Fruit fly (Drosophila melanogaster) whole organism, embryonic: Measurements from ENCODE around the gene Est-Q.
A peak's percentile ranks its signal among the peaks of the same experiment; 100 is the strongest.

Experiments
- Antp ChIP-seq: fragments of 200-800 bp; sonication (Bioruptor generic); optimal IDR thresholded peaks from 3 replicates; lab custom pipeline; 2016; ENCODE audit warnings: missing biosample characterization, missing genetic modification characterization
- CG10274 ChIP-seq: fragments of 200-800 bp; sonication (Bioruptor generic); optimal IDR thresholded peaks from 3 replicates; lab custom pipeline; 2017; ENCODE audit warnings: missing biosample characterization, mild to moderate bottlenecking, missing genetic modification characterization
- CG11560 ChIP-seq: fragments of 200-800 bp; sonication (Bioruptor generic); IDR thresholded peaks from 3 replicates; pipeline ENCODE4 v1.3.6; 2022; ENCODE audit warnings: missing biosample characterization, missing genetic modification characterization
- CG12155 ChIP-seq: fragments of 200-800 bp; sonication (Bioruptor generic); optimal IDR thresholded peaks from 3 replicates; lab custom pipeline; 2016; ENCODE audit warnings: missing biosample characterization, missing genetic modification characterization
- CG12219 ChIP-seq: fragments of 200-800 bp; sonication (Bioruptor generic); optimal IDR thresholded peaks from 3 replicates; lab custom pipeline; 2018; ENCODE audit warnings: missing biosample characterization, mild to moderate bottlenecking, missing genetic modification characterization
- CG12769 ChIP-seq: fragments of 200-800 bp; sonication (Bioruptor generic); optimal IDR thresholded peaks from 2 replicates; lab custom pipeline; 2019; ENCODE audit warnings: missing biosample characterization, mild to moderate bottlenecking, missing genetic modification characterization, moderate library complexity
- CG13624 ChIP-seq: fragments of 200-800 bp; sonication (Bioruptor generic); optimal IDR thresholded peaks from 2 replicates; lab custom pipeline; 2016; ENCODE audit warnings: missing biosample characterization, missing genetic modification characterization
- CG14441 ChIP-seq: fragments of 200-800 bp; sonication (Bioruptor generic); IDR thresholded peaks from 2 replicates; pipeline ENCODE4 v1.3.6; 2022; ENCODE audit warnings: missing biosample characterization, missing genetic modification characterization
- CG14667 ChIP-seq: fragments of 200-800 bp; sonication (Bioruptor generic); IDR thresholded peaks from 2 replicates; pipeline ENCODE4 v1.3.6; 2022; ENCODE audit warnings: missing biosample characterization, missing genetic modification characterization
- CG15601 ChIP-seq: fragments of 200-800 bp; sonication (Bioruptor generic); optimal IDR thresholded peaks from 3 replicates; lab custom pipeline; 2019; ENCODE audit warnings: missing biosample characterization, mild to moderate bottlenecking, missing genetic modification characterization, moderate library complexity
- CG17568 ChIP-seq: fragments of 200-800 bp; sonication (Bioruptor generic); optimal IDR thresholded peaks from 2 replicates; lab custom pipeline; 2018; ENCODE audit warnings: missing biosample characterization, mild to moderate bottlenecking, missing genetic modification characterization, moderate library complexity
- CG18599 ChIP-seq: fragments of 200-800 bp; sonication (Bioruptor generic); optimal IDR thresholded peaks from 3 replicates; lab custom pipeline; 2017; ENCODE audit warnings: missing biosample characterization, missing genetic modification characterization, mild to moderate bottlenecking, moderate library complexity, missing genetic modification reagents
- CG18764 ChIP-seq: fragments of 200-800 bp; sonication (Bioruptor generic); optimal IDR thresholded peaks from 3 replicates; lab custom pipeline; 2016; ENCODE audit warnings: missing biosample characterization, missing genetic modification characterization
- CG3407 ChIP-seq: fragments of 200-800 bp; sonication (Bioruptor generic); optimal IDR thresholded peaks from 2 replicates; lab custom pipeline; 2018; ENCODE audit warnings: missing biosample characterization, mild to moderate bottlenecking, missing genetic modification characterization
- CG7271 ChIP-seq: fragments of 200-800 bp; sonication (Bioruptor generic); optimal IDR thresholded peaks from 2 replicates; lab custom pipeline; 2018; ENCODE audit warnings: missing biosample characterization, mild to moderate bottlenecking, missing genetic modification characterization, moderate library complexity
- CG7987 ChIP-seq: fragments of 200-800 bp; sonication (Bioruptor generic); optimal IDR thresholded peaks from 2 replicates; lab custom pipeline; 2018; ENCODE audit warnings: missing biosample characterization, mild to moderate bottlenecking, missing genetic modification characterization, moderate library complexity
- CrebB ChIP-seq: fragments of 200-800 bp; sonication (Bioruptor generic); optimal IDR thresholded peaks from 3 replicates; lab custom pipeline; 2018; ENCODE audit warnings: missing biosample characterization, mild to moderate bottlenecking, missing genetic modification characterization
- D19A ChIP-seq: fragments of 200-800 bp; optimal IDR thresholded peaks from 3 replicates; lab custom pipeline; 2019; ENCODE audit warnings: missing biosample characterization, mild to moderate bottlenecking, missing genetic modification characterization, moderate library complexity
- D19B ChIP-seq: fragments of 200-800 bp; sonication (Bioruptor generic); optimal IDR thresholded peaks from 2 replicates; lab custom pipeline; 2017; ENCODE audit warnings: missing biosample characterization, mild to moderate bottlenecking, missing genetic modification characterization
- Hmr ChIP-seq: fragments of 200-800 bp; sonication (Bioruptor generic); optimal IDR thresholded peaks from 3 replicates; lab custom pipeline; 2017; ENCODE audit warnings: mild to moderate bottlenecking, missing biosample characterization, missing genetic modification reagents, missing genetic modification characterization
- Hr78 ChIP-seq, 2 experiments: fragments of 200-800 bp in 1 of 2; fragments of >200 bp in 1 of 2; sonication (Bioruptor generic) in 1 of 2; optimal IDR thresholded peaks; 2 replicates each; lab custom pipeline; 2017 to 2019; ENCODE audit warnings: missing biosample characterization in 2 of 2, missing genetic modification characterization in 2 of 2, mild to moderate bottlenecking in 1 of 2, moderate library complexity in 1 of 2
- NC2β ChIP-seq: fragments of 200-800 bp; sonication (Bioruptor generic); optimal IDR thresholded peaks from 2 replicates; lab custom pipeline; 2016; ENCODE audit warnings: missing biosample characterization, missing genetic modification characterization
- NfI ChIP-seq: fragments of 200-800 bp; sonication (Bioruptor generic); optimal IDR thresholded peaks from 3 replicates; lab custom pipeline; 2018; ENCODE audit warnings: missing biosample characterization, mild to moderate bottlenecking, missing genetic modification characterization, moderate library complexity
- Ptx1 ChIP-seq: fragments of 200-800 bp; sonication (Bioruptor generic); IDR thresholded peaks from 2 replicates; pipeline ENCODE4 v1.3.6; 2022; ENCODE audit warnings: missing biosample characterization, missing genetic modification characterization
- Rfx ChIP-seq: fragments of 200-800 bp; sonication (Bioruptor generic); IDR thresholded peaks from 2 replicates; pipeline ENCODE4 v1.3.6; 2022; ENCODE audit warnings: missing biosample characterization, missing genetic modification characterization
- Stat92E ChIP-seq, 3 experiments: fragments of >200 bp in 2 of 3; fragments of 200-800 bp in 1 of 3; sonication (Bioruptor generic) in 1 of 3; optimal IDR thresholded peaks; 2 replicates each; lab custom pipeline; 2017 to 2019; ENCODE audit warnings: missing biosample characterization in 3 of 3, missing genetic modification characterization in 3 of 3, mild to moderate bottlenecking in 1 of 3, moderate library complexity in 1 of 3
- ac ChIP-seq: fragments of 200-800 bp; sonication (Bioruptor generic); optimal IDR thresholded peaks from 3 replicates; lab custom pipeline; 2017; ENCODE audit warnings: missing biosample characterization, mild to moderate bottlenecking, missing genetic modification characterization
- aop ChIP-seq: fragments of 200-800 bp; sonication (Bioruptor generic); IDR thresholded peaks from 2 replicates; pipeline ENCODE4 v1.3.6; 2022; ENCODE audit warnings: missing biosample characterization, missing genetic modification characterization
- ash1 ChIP-seq: fragments of 200-800 bp; sonication (Bioruptor generic); optimal IDR thresholded peaks from 2 replicates; lab custom pipeline; 2018; ENCODE audit warnings: missing biosample characterization, mild to moderate bottlenecking, missing genetic modification characterization
- dmrt99B ChIP-seq: fragments of 200-800 bp; sonication (Bioruptor generic); optimal IDR thresholded peaks from 2 replicates; lab custom pipeline; 2018; ENCODE audit warnings: missing biosample characterization, mild to moderate bottlenecking, missing genetic modification characterization, moderate library complexity
- eve ChIP-seq, 2 experiments: fragments of >200 bp; optimal IDR thresholded peaks; 2 replicates each; lab custom pipeline; 2017; ENCODE audit warnings: missing biosample characterization in 2 of 2, missing genetic modification characterization in 2 of 2
- ewg ChIP-seq: fragments of 200-800 bp; sonication (Bioruptor generic); optimal IDR thresholded peaks from 3 replicates; lab custom pipeline; 2017; ENCODE audit warnings: mild to moderate bottlenecking, missing biosample characterization, missing genetic modification reagents, missing genetic modification characterization
- h ChIP-seq: fragments of >200 bp; optimal IDR thresholded peaks from 2 replicates; lab custom pipeline; 2017
- jumu ChIP-seq: fragments of 200-800 bp; sonication (Bioruptor generic); optimal IDR thresholded peaks from 3 replicates; lab custom pipeline; 2016; ENCODE audit warnings: missing biosample characterization, missing genetic modification characterization
- lmd ChIP-seq: fragments of 200-800 bp; sonication (Bioruptor generic); IDR thresholded peaks from 2 replicates; pipeline ENCODE4 v1.3.6; 2022; ENCODE audit warnings: missing biosample characterization, missing genetic modification characterization
- luna ChIP-seq: fragments of 200-800 bp; sonication (Bioruptor generic); optimal IDR thresholded peaks from 2 replicates; lab custom pipeline; 2016; ENCODE audit warnings: missing biosample characterization, missing genetic modification characterization
- mld ChIP-seq: fragments of 200-800 bp; sonication (Bioruptor generic); IDR thresholded peaks from 3 replicates; pipeline ENCODE4 v1.3.6; 2022; ENCODE audit warnings: missing biosample characterization, missing genetic modification characterization; ENCODE audit not compliant: partially characterized antibody
- nmo ChIP-seq: fragments of 200-800 bp; sonication (Bioruptor generic); optimal IDR thresholded peaks from 2 replicates; lab custom pipeline; 2018; ENCODE audit warnings: missing biosample characterization, mild to moderate bottlenecking, missing genetic modification characterization, moderate library complexity
- nom ChIP-seq: fragments of 200-800 bp; sonication (Bioruptor generic); optimal IDR thresholded peaks from 2 replicates; lab custom pipeline; 2017; ENCODE audit warnings: missing biosample characterization, missing genetic modification characterization, mild to moderate bottlenecking, moderate library complexity, missing genetic modification reagents
- pb ChIP-seq: fragments of 200-800 bp; sonication (Bioruptor generic); optimal IDR thresholded peaks from 3 replicates; lab custom pipeline; 2016; ENCODE audit warnings: missing biosample characterization, missing genetic modification characterization
- phol ChIP-seq: fragments of 200-800 bp; sonication (Bioruptor generic); optimal IDR thresholded peaks from 3 replicates; lab custom pipeline; 2018; ENCODE audit warnings: missing biosample characterization, mild to moderate bottlenecking, missing genetic modification characterization, moderate library complexity
- psq ChIP-seq: fragments of 200-800 bp; sonication (Bioruptor generic); optimal IDR thresholded peaks from 2 replicates; lab custom pipeline; 2017; ENCODE audit warnings: missing biosample characterization, missing genetic modification characterization
- pum ChIP-seq: fragments of 200-800 bp; sonication (Bioruptor generic); optimal IDR thresholded peaks from 2 replicates; lab custom pipeline; 2016; ENCODE audit warnings: missing biosample characterization, missing genetic modification characterization
- pzg ChIP-seq: fragments of 200-800 bp; sonication (Bioruptor generic); optimal IDR thresholded peaks from 3 replicates; lab custom pipeline; 2018; ENCODE audit warnings: missing biosample characterization, mild to moderate bottlenecking, missing genetic modification characterization, moderate library complexity
- schlank ChIP-seq: fragments of 200-800 bp; sonication (Bioruptor generic); optimal IDR thresholded peaks from 2 replicates; lab custom pipeline; 2018; ENCODE audit warnings: missing biosample characterization, mild to moderate bottlenecking, missing genetic modification characterization
- tup ChIP-seq: fragments of 200-800 bp; sonication (Bioruptor generic); optimal IDR thresholded peaks from 2 replicates; lab custom pipeline; 2016; ENCODE audit warnings: missing biosample characterization, mild to moderate bottlenecking, missing genetic modification characterization, moderate library complexity
- zen ChIP-seq: fragments of 200-800 bp; sonication (Bioruptor generic); optimal IDR thresholded peaks from 3 replicates; lab custom pipeline; 2018; ENCODE audit warnings: missing biosample characterization, mild to moderate bottlenecking, missing genetic modification characterization, moderate library complexity
- zf30C ChIP-seq: fragments of 200-800 bp; sonication (Bioruptor generic); optimal IDR thresholded peaks from 3 replicates; lab custom pipeline; 2018; ENCODE audit warnings: missing biosample characterization, mild to moderate bottlenecking, missing genetic modification characterization

Gene Est-Q

DNA sequence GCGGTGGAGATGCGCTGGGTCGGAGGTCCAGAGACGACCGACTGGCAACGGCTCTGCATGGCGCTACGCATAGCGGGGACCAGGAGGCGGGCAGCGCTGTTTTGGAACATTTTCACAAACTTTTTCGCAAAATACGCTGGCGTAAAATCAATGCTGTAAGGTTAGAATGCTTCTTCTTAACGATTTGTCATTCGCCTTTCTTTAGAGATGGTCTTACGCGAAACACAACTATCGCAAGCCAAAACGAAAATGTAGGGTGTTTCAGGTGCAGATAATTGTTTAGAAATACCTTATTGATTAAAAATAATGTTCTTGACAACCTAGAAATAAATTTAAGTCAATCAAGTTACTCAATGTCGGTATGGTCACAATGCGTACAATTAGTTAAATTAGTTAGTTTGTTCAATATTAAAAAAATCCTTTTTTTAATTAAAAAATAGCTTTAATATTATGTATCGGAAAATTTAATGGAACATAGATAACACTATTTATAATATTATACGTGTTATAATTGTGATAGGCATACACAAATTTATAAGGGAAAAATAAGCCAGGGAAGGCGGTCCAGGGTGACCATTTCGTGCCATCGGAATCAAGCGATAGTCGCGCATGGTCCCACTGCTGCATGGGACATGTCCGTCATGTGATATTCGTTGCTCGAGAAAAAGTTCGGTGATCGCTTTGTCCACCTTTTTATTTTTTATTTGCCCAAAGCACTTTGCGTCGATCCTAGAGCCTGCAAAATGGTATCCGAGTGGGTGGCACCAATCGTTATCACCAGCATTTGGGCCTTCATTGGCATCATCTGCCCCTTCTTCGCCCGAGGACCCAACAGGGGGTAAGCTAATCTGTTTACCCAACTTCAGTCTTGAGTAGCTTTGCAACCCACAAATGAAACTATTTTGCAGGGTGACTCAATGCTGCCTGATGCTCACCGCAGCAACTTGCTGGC, 38.3 kb downstream of the Est-Q start, which contains the start of the genes COX8 and VhaM9.7-b (continued):
- TF ChIP-seq CG14667 (no peak), h (lab: Kevin White, UChicago) (no peak), NC2β (GFP tag; lab: Kevin White, UChicago) (peak; percentile 24), nom (GFP tag; lab: Kevin White, UChicago) (no peak), mld (GFP tag; lab: Robert Waterston, UW) (peak; percentile 44; the same call in 1 of the 3 replicates), tup (no peak), CG12155 (GFP tag; lab: Kevin White, UChicago) (peak; percentile 65), jumu (GFP tag; lab: Kevin White, UChicago) (peak; percentile 44), NfI (peak; percentile 65), CG14441 (GFP tag; lab: Robert Waterston, UW) (peak; percentile 55; the same call in 1 of the 2 replicates), CrebB (no peak), CG10274 (no peak), luna (peak; percentile 1), Stat92E (GFP tag; optimal IDR thresholded peaks at IDR 0.05; lab: Kevin White, UChicago) (no peak), CG13624 (peak; percentile 56), pzg (GFP tag; lab: Kevin White, UChicago) (peak; percentile 67), aop (GFP tag; lab: Robert Waterston, UW) (peak; percentile 11; the same call in 1 of the 2 replicates), CG12769 (tag; lab: Kevin White, UChicago) (peak; percentile 56), Hmr (no peak), eve (GFP tag; optimal IDR thresholded peaks at IDR 0.05; lab: Kevin White, UChicago) (no peak), Ptx1 (GFP tag; lab: Robert Waterston, UW) (no peak), Rfx (GFP tag; lab: Robert Waterston, UW) (peak; percentile 74), nmo (GFP tag; lab: Kevin White, UChicago) (peak; percentile 78), schlank (tag; lab: Kevin White, UChicago) (no peak), CG3407 (GFP tag; lab: Kevin White, UChicago) (no peak), zf30C (no peak), ash1 (GFP tag; lab: Kevin White, UChicago) (no peak), Hr78 (GFP tag; optimal IDR thresholded peaks at IDR 0.05; lab: Kevin White, UChicago) (no peak), pb (GFP tag; lab: Kevin White, UChicago) (no peak), lmd (GFP tag; lab: Robert Waterston, UW) (peak; percentile 62; the same call in 1 of the 2 replicates), CG7987 (GFP tag; lab: Kevin White, UChicago) (no peak), ac (no peak), CG11560 (no peak), CG12219 (GFP tag; lab: Kevin White, UChicago) (no peak), dmrt99B (no peak), zen (peak; percentile 55), CG7271 (no peak), CG17568 (GFP tag; lab: Kevin White, UChicago) (no peak), CG15601 (tag; lab: Kevin White, UChicago) (no peak), D19B (GFP tag; lab: Kevin White, UChicago) (peak; percentile 21), phol (tag; lab: Kevin White, UChicago) (peak; percentile 77), pum (GFP tag; lab: Kevin White, UChicago) (peak; percentile 62), CG18764 (GFP tag; lab: Kevin White, UChicago) (peak; percentile 62), psq (GFP tag; lab: Kevin White, UChicago) (peak; percentile 18), Antp (peak; percentile 46), D19A (tag; lab: Kevin White, UChicago) (no peak), CG18599 (GFP tag; lab: Kevin White, UChicago) (no peak), ewg (GFP tag; lab: Kevin White, UChicago) (no peak)
